Worm (Caenorhabditis elegans): ENCODE results near the gene srj-23.
A peak's percentile ranks its signal among the peaks of the same experiment; 100 is the strongest.

The srj-23 gene

ce11 chrV:1444180-1444579 lies 7.3 kb upstream of the srj-23 start, which contains the start of gene cnc-1:
Gene cnc-1 (minus strand): TSS chrV:1444280.
- TF ChIP-seq lin-15B (tag; optimal IDR thresholded peaks at IDR 0.05) (no peak), egl-5 (tag; optimal IDR thresholded peaks at IDR 0.05) (no peak), nhr-43 (tag; optimal IDR thresholded peaks at IDR 0.05; ENCODE audit: poor library complexity, severe bottlenecking) (no peak), nhr-67 (tag; optimal IDR thresholded peaks at IDR 0.05) (no peak), elt-3 (tag; optimal IDR thresholded peaks at IDR 0.05) (no peak), ztf-11 (tag; optimal IDR thresholded peaks at IDR 0.05) (no peak), lin-39 (tag; optimal IDR thresholded peaks at IDR 0.05) (no peak), elt-2 (tag; optimal IDR thresholded peaks at IDR 0.05) (no peak), nhr-28 (tag; optimal IDR thresholded peaks at IDR 0.05) (no peak), elt-1 (tag; optimal IDR thresholded peaks at IDR 0.05) (no peak), snpc-4 (tag; optimal IDR thresholded peaks at IDR 0.05) (no peak), jun-1 (tag; optimal IDR thresholded peaks at IDR 0.05) (no peak)

ce11 chrV:1445081-1445480 lies 6.4 kb upstream of the srj-23 start, which contains the start of gene cnc-5:
Gene cnc-5 (plus strand): TSS chrV:1445381.
- TF ChIP-seq aly-2 (tag; optimal IDR thresholded peaks at IDR 0.05) (no peak), elt-2 (tag; optimal IDR thresholded peaks at IDR 0.05) (no peak), fos-1 (tag; optimal IDR thresholded peaks at IDR 0.05) (no peak), nhr-67 (tag; optimal IDR thresholded peaks at IDR 0.05) (no peak), ceh-82 (tag; optimal IDR thresholded peaks at IDR 0.05) (no peak), sea-2 (GFP tag; optimal IDR thresholded peaks at IDR 0.05) (no peak), lin-39 (tag; optimal IDR thresholded peaks at IDR 0.05) (no peak), skn-1 (tag; optimal IDR thresholded peaks at IDR 0.05) (no peak), eor-1 (tag; optimal IDR thresholded peaks at IDR 0.05) (no peak), daf-12 (tag; optimal IDR thresholded peaks at IDR 0.05) (no peak), ztf-11 (tag; optimal IDR thresholded peaks at IDR 0.05) (no peak), tbx-2 (tag; optimal IDR thresholded peaks at IDR 0.05) (no peak), ztf-4 (tag; optimal IDR thresholded peaks at IDR 0.05) (no peak), mml-1 (tag; optimal IDR thresholded peaks at IDR 0.05) (no peak), unc-62 (GFP tag; optimal IDR thresholded peaks at IDR 0.05) (no peak), nhr-11 (tag; optimal IDR thresholded peaks at IDR 0.05) (no peak), jun-1 (tag; optimal IDR thresholded peaks at IDR 0.05) (no peak), lsy-12 (tag; optimal IDR thresholded peaks at IDR 0.05) (no peak)

ce11 chrV:1447079-1447478 lies 4.4 kb upstream of the srj-23 start, which contains the start of gene cnc-4:
Gene cnc-4 (plus strand): TSS chrV:1447195.
- TF ChIP-seq ceh-9 (tag; optimal IDR thresholded peaks at IDR 0.05) (no peak), mml-1 (tag; optimal IDR thresholded peaks at IDR 0.05) (no peak), nhr-43 (tag; optimal IDR thresholded peaks at IDR 0.05; ENCODE audit: poor library complexity, severe bottlenecking) (no peak), fkh-10 (GFP tag; optimal IDR thresholded peaks at IDR 0.05) (no peak), eor-1 (tag; optimal IDR thresholded peaks at IDR 0.05) (no peak), nhr-237 (tag; optimal IDR thresholded peaks at IDR 0.05) (no peak), aly-2 (tag; optimal IDR thresholded peaks at IDR 0.05) (no peak), ztf-11 (tag; optimal IDR thresholded peaks at IDR 0.05) (no peak), unc-62 (GFP tag; optimal IDR thresholded peaks at IDR 0.05) (no peak), lsy-12 (tag; optimal IDR thresholded peaks at IDR 0.05) (no peak), sea-2 (GFP tag; optimal IDR thresholded peaks at IDR 0.05) (no peak), egl-5 (tag; optimal IDR thresholded peaks at IDR 0.05) (no peak), jun-1 (tag; optimal IDR thresholded peaks at IDR 0.05) (no peak), nhr-76 (tag; optimal IDR thresholded peaks at IDR 0.05) (no peak), lin-15B (tag; optimal IDR thresholded peaks at IDR 0.05) (no peak), mdl-1 (tag; optimal IDR thresholded peaks at IDR 0.05) (no peak)

- TF ChIP-seq daf-12 (tag; optimal IDR thresholded peaks at IDR 0.05) (no peak), ama-1 (optimal IDR thresholded peaks at IDR 0.05) (no peak), nhr-25 (tag; optimal IDR thresholded peaks at IDR 0.05) (peak; percentile 41), elt-1 (tag; optimal IDR thresholded peaks at IDR 0.05) (no peak), sea-2 (GFP tag; optimal IDR thresholded peaks at IDR 0.05) (no peak), lsy-12 (tag; optimal IDR thresholded peaks at IDR 0.05) (no peak), nhr-43 (tag; optimal IDR thresholded peaks at IDR 0.05; ENCODE audit: poor library complexity, severe bottlenecking) (no peak)
Measured at ce11 chrV:1447724-1448123, 3.7 kb upstream of the srj-23 start, which contains the start of gene cnc-3. Gene cnc-3 (plus strand): TSS chrV:1448004.

- no peak for TF ChIP-seq eor-1 (tag; optimal IDR thresholded peaks at IDR 0.05)
- no peak for TF ChIP-seq R02D3.7 (tag; optimal IDR thresholded peaks at IDR 0.05)
Measured at ce11 chrV:1450160-1450559, 1.3 kb upstream of the srj-23 start, which contains the start of gene cnc-2. Gene cnc-2 (minus strand): TSS chrV:1450183.

All from whole organism, L3 larva.